Fruit fly (Drosophila melanogaster): Measurements from ENCODE around the gene CG4836.

CG4836 gene

DNA sequence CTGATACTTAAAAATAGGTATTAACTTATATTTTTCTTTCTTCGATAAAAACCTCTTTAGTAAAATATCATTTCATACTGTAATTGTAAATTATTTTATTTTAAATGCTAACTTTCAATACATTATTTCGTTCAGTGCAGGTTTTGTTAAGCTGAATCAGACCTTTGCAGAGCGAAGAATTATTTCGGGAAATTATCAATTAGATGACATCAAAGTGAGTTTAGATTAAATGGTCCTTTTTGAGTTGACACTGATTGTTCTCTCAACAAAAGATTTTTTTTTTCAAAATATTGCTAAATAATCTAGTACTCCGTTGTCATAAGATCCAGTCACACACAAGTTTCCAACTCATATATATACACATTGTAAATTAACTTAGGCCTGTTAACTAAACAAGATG, 28.8 kb downstream of the CG4836 start, which contains the start of the genes CG33934 and Indy-2:
CG33934 (plus strand) TSS at position 301 of the 400 bp plus-strand sequence.
Indy-2 (plus strand) TSS at position 301 of the 400 bp plus-strand sequence.
- no peak for TF ChIP-seq h (GFP tag; optimal IDR thresholded peaks at IDR 0.05)
- no peak for TF ChIP-seq Mio (GFP tag; optimal IDR thresholded peaks at IDR 0.05)
- no peak for TF ChIP-seq Dfd (GFP tag; optimal IDR thresholded peaks at IDR 0.05)
- TF ChIP-seq tai (GFP tag; optimal IDR thresholded peaks at IDR 0.05) = no peak
- no peak for TF ChIP-seq pan (optimal IDR thresholded peaks at IDR 0.05)
- no peak for TF ChIP-seq Hr83 (GFP tag; optimal IDR thresholded peaks at IDR 0.05; ENCODE audit: poor library complexity, severe bottlenecking)
- TF ChIP-seq dl (GFP tag; optimal IDR thresholded peaks at IDR 0.05; ENCODE audit: insufficient read depth in 1 of 2, partially characterized antibody in 2 of 2) = no peak
- no peak for TF ChIP-seq OdsH (GFP tag; optimal IDR thresholded peaks at IDR 0.05)
- no peak for TF ChIP-seq Hnf4 (GFP tag; optimal IDR thresholded peaks at IDR 0.05)
- no peak for TF ChIP-seq Vsx2 (GFP tag; optimal IDR thresholded peaks at IDR 0.05; ENCODE audit: partially characterized antibody)
- no peak for TF ChIP-seq ey (GFP tag; optimal IDR thresholded peaks at IDR 0.05)
- TF ChIP-seq Jra (GFP tag; optimal IDR thresholded peaks at IDR 0.05) = no peak
- TF ChIP-seq woc (GFP tag; optimal IDR thresholded peaks at IDR 0.05) = no peak
- no peak for TF ChIP-seq lola (GFP tag; optimal IDR thresholded peaks at IDR 0.05)
- TF ChIP-seq Dif (GFP tag; optimal IDR thresholded peaks at IDR 0.05; ENCODE audit: partially characterized antibody) = no peak
- no peak for TF ChIP-seq sage (GFP tag; optimal IDR thresholded peaks at IDR 0.05)
- no peak for TF ChIP-seq dmrt93B (GFP tag; optimal IDR thresholded peaks at IDR 0.05)
- TF ChIP-seq Abd-B (GFP tag; optimal IDR thresholded peaks at IDR 0.05) = no peak

DNA sequence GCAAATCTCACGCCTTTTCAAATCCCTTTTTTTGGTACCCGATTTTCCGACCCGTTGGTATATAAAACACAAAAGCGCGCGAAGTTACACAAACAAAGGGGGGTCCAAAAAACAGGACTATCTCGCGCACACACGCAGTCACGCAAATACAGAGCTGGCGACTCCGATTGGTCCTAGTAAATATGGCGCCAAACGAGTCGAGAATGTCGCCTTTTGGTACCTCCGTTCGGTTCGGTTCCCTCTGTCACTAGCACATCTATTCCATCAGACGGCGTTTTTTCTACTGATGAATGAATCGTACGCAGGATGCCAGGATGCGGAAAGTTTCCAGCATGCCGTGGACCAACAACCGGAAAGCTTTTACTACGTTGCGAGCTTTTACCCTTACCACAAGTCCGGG, 42.1 kb downstream of the CG4836 start, which contains the start of gene CG17193:
CG17193 (minus strand) TSS at position 289 of the 400 bp plus-strand sequence.
- TF ChIP-seq sv (GFP tag; optimal IDR thresholded peaks at IDR 0.05) (no peak), woc (GFP tag; optimal IDR thresholded peaks at IDR 0.05) (no peak), tai (GFP tag; optimal IDR thresholded peaks at IDR 0.05) (no peak), foxo (GFP tag; optimal IDR thresholded peaks at IDR 0.05) (no peak), usp (GFP tag; optimal IDR thresholded peaks at IDR 0.05) (no peak), rgr (GFP tag; optimal IDR thresholded peaks at IDR 0.05) (no peak), lola (GFP tag; optimal IDR thresholded peaks at IDR 0.05) (no peak), dsf (GFP tag; optimal IDR thresholded peaks at IDR 0.05; ENCODE audit: borderline replicate concordance) (no peak), br (GFP tag; optimal IDR thresholded peaks at IDR 0.05) (no peak), Rel (GFP tag; optimal IDR thresholded peaks at IDR 0.05) (no peak), Rel (tag; optimal IDR thresholded peaks at IDR 0.05) (no peak), dmrt93B (GFP tag; optimal IDR thresholded peaks at IDR 0.05) (no peak), Abd-B (GFP tag; optimal IDR thresholded peaks at IDR 0.05) (no peak), OdsH (GFP tag; optimal IDR thresholded peaks at IDR 0.05) (no peak)

DNA sequence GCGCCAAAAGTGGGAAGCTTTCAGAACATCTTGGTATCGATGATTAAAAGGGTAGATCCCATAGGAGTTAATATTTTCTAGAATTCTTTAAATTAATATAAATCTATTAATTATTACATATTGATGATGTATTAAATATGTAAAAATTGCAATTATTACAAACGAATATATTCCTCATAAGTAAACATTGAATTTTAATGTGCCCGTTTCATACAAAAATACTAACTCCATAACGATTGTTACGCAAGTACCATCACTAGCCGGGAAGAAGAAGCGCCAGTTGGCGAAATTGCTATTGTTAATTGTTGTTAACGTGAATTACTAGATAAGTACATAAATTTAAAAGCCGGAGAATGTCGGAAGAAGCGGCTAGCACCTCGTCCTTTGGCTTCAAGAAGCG, 43.8 kb downstream of the CG4836 start, which contains the start of gene mdlc:
mdlc (plus strand) TSS at position 248 of the 400 bp plus-strand sequence.
- TF ChIP-seq foxo (GFP tag; optimal IDR thresholded peaks at IDR 0.05) (peak in 1 of 2 experiments; percentile 23), br (GFP tag; optimal IDR thresholded peaks at IDR 0.05) (no peak)

DNA sequence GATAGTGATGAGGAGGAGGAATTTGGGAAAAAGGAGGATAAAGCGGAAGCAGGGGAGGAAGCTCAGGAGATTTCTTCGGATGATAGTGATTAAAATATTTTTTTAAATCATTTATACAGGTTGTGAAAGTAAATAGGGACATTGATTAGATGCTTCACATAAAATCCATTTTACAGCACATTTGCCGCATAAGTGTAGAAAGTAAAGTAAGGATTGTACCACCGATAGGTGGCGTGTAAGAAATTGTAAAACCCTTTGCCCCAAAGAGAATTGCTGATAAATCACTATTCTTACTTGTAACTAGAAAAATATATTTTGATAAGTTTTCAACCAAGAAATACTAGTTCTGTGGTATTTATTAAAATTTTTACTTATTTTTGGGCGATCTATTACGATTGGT, 45.3 kb downstream of the CG4836 start:
- no peak for TF ChIP-seq dl (GFP tag; optimal IDR thresholded peaks at IDR 0.05; ENCODE audit: insufficient read depth in 1 of 2, partially characterized antibody in 2 of 2)
- no peak for TF ChIP-seq ey (GFP tag; optimal IDR thresholded peaks at IDR 0.05)
- TF ChIP-seq sv (GFP tag; optimal IDR thresholded peaks at IDR 0.05) = no peak
- no peak for TF ChIP-seq dsf (GFP tag; optimal IDR thresholded peaks at IDR 0.05; ENCODE audit: borderline replicate concordance)
- TF ChIP-seq tai (GFP tag; optimal IDR thresholded peaks at IDR 0.05) = no peak
- no peak for TF ChIP-seq h (GFP tag; optimal IDR thresholded peaks at IDR 0.05)
- no peak for TF ChIP-seq Mio (GFP tag; optimal IDR thresholded peaks at IDR 0.05)
- no peak for TF ChIP-seq psq (GFP tag; optimal IDR thresholded peaks at IDR 0.05)
- no peak for TF ChIP-seq Vsx2 (GFP tag; optimal IDR thresholded peaks at IDR 0.05; ENCODE audit: partially characterized antibody)
- TF ChIP-seq lola (GFP tag; optimal IDR thresholded peaks at IDR 0.05) = no peak
- TF ChIP-seq CG9705 (GFP tag; optimal IDR thresholded peaks at IDR 0.05) = no peak
- TF ChIP-seq N (GFP tag; optimal IDR thresholded peaks at IDR 0.05) = no peak
- no peak for TF ChIP-seq Dif (GFP tag; optimal IDR thresholded peaks at IDR 0.05; ENCODE audit: partially characterized antibody)

DNA sequence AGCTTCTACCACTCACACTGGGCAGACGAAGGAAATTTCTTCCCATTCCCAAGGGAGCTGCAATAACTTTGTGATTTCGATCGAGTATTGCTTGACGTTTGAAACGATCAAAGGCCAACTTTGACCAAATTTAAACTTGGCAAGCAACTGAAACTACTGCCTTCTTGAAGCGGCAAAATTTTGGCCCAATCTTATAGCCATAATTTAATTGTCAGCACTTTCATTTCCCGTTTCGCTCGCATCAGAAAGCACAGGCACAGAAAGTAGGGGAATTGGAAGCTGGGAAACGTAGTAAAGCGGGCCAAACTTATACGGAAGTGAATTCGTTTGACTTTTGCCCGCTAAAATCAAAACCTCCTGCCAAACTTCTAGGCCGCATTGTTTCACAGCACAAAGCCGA, 46.0 kb downstream of the CG4836 start, which contains the start of gene CG4390:
CG4390 (minus strand) TSS at position 101 of the 400 bp plus-strand sequence.
- no peak for TF ChIP-seq OdsH (GFP tag; optimal IDR thresholded peaks at IDR 0.05)
- no peak for TF ChIP-seq jim (GFP tag; optimal IDR thresholded peaks at IDR 0.05)
- TF ChIP-seq Hr78 (GFP tag; optimal IDR thresholded peaks at IDR 0.05) = no peak
- TF ChIP-seq Vsx2 (GFP tag; optimal IDR thresholded peaks at IDR 0.05; ENCODE audit: partially characterized antibody) = no peak
- TF ChIP-seq ey (GFP tag; optimal IDR thresholded peaks at IDR 0.05) = no peak
- no peak for TF ChIP-seq dmrt93B (GFP tag; optimal IDR thresholded peaks at IDR 0.05)
- TF ChIP-seq CG32264 (GFP tag; optimal IDR thresholded peaks at IDR 0.05) = no peak
- no peak for TF ChIP-seq tai (GFP tag; optimal IDR thresholded peaks at IDR 0.05)
- no peak for TF ChIP-seq dl (GFP tag; optimal IDR thresholded peaks at IDR 0.05; ENCODE audit: insufficient read depth in 1 of 2, partially characterized antibody in 2 of 2)
- no peak for TF ChIP-seq fru (GFP tag; optimal IDR thresholded peaks at IDR 0.05)
- no peak for TF ChIP-seq psq (GFP tag; optimal IDR thresholded peaks at IDR 0.05)

All from whole organism, wandering third instar larva.